Fruit fly (Drosophila melanogaster) whole organism, embryonic: ENCODE data around the gene Tsp96F.

Experiments used
- Antp ChIP-seq: fragments of 200-800 bp; sonication (Bioruptor generic); optimal IDR thresholded peaks from 3 replicates; lab custom pipeline; 2016; ENCODE audit warnings: missing biosample characterization, missing genetic modification characterization
- Atf3 ChIP-seq: fragments of 200-800 bp; sonication (Bioruptor generic); optimal IDR thresholded peaks from 3 replicates; lab custom pipeline; 2016; ENCODE audit warnings: missing biosample characterization, missing genetic modification characterization
- B-H1 ChIP-seq: fragments of 200-800 bp; sonication (Bioruptor generic); IDR thresholded peaks from 3 replicates; pipeline ENCODE4 v1.3.6; 2022; ENCODE audit warnings: missing biosample characterization, missing genetic modification characterization
- CG10267 ChIP-seq: fragments of 200-800 bp; sonication (Bioruptor generic); optimal IDR thresholded peaks from 2 replicates; lab custom pipeline; 2018; ENCODE audit warnings: missing biosample characterization, mild to moderate bottlenecking, missing genetic modification characterization, moderate library complexity
- CG10366 ChIP-seq: fragments of 200-800 bp; sonication (Bioruptor generic); IDR thresholded peaks from 2 replicates; pipeline ENCODE4 v1.3.6; 2022; ENCODE audit warnings: missing biosample characterization, missing genetic modification characterization
- CG13424 ChIP-seq: fragments of 200-800 bp; sonication (Bioruptor generic); optimal IDR thresholded peaks from 2 replicates; lab custom pipeline; 2019; ENCODE audit warnings: missing biosample characterization, mild to moderate bottlenecking, missing genetic modification characterization, moderate library complexity
- CG13894 ChIP-seq: fragments of 200-800 bp; sonication (Bioruptor generic); optimal IDR thresholded peaks from 3 replicates; lab custom pipeline; 2018; ENCODE audit warnings: missing biosample characterization, mild to moderate bottlenecking, missing genetic modification characterization, moderate library complexity
- CG1602 ChIP-seq: fragments of 200-800 bp; sonication (Bioruptor generic); optimal IDR thresholded peaks from 3 replicates; lab custom pipeline; 2016; ENCODE audit warnings: missing biosample characterization, missing genetic modification characterization
- CG17359 ChIP-seq: fragments of 200-800 bp; sonication (Bioruptor generic); optimal IDR thresholded peaks from 3 replicates; lab custom pipeline; 2018; ENCODE audit warnings: missing biosample characterization, mild to moderate bottlenecking, missing genetic modification characterization, moderate library complexity
- CG17385 ChIP-seq: fragments of 200-800 bp; sonication (Bioruptor generic); optimal IDR thresholded peaks from 3 replicates; lab custom pipeline; 2018; ENCODE audit warnings: missing biosample characterization, mild to moderate bottlenecking, missing genetic modification characterization
- CG17612 ChIP-seq: fragments of 200-800 bp; sonication (Bioruptor generic); IDR thresholded peaks from 2 replicates; pipeline ENCODE4 v1.3.6; 2022; ENCODE audit warnings: missing biosample characterization, missing genetic modification characterization
- CG2889 ChIP-seq: fragments of 200-800 bp; sonication (Bioruptor generic); IDR thresholded peaks from 3 replicates; pipeline ENCODE4 v1.3.6; 2022; ENCODE audit warnings: missing biosample characterization, missing genetic modification characterization
- CG3163 ChIP-seq: fragments of 200-800 bp; sonication (Bioruptor generic); optimal IDR thresholded peaks from 3 replicates; lab custom pipeline; 2016; ENCODE audit warnings: missing biosample characterization, missing genetic modification characterization
- CG42726 ChIP-seq: fragments of 200-800 bp; sonication (Bioruptor generic); IDR thresholded peaks from 2 replicates; pipeline ENCODE4 v1.3.6; 2022; ENCODE audit warnings: missing biosample characterization, missing genetic modification characterization; ENCODE audit not compliant: partially characterized antibody
- CG4328 ChIP-seq: fragments of 200-800 bp; sonication (Bioruptor generic); optimal IDR thresholded peaks from 3 replicates; lab custom pipeline; 2017; ENCODE audit warnings: missing biosample characterization, missing genetic modification reagents, missing genetic modification characterization
- CG43689 ChIP-seq: fragments of 200-800 bp; sonication (Bioruptor generic); IDR thresholded peaks from 2 replicates; pipeline ENCODE4 v1.3.6; 2022; ENCODE audit warnings: missing biosample characterization, missing genetic modification characterization
- CG4707 ChIP-seq: fragments of 200-800 bp; sonication (Bioruptor generic); optimal IDR thresholded peaks from 2 replicates; lab custom pipeline; 2018; ENCODE audit warnings: missing biosample characterization, mild to moderate bottlenecking, missing genetic modification characterization, moderate library complexity
- CG4730 ChIP-seq: fragments of 200-800 bp; sonication (Bioruptor generic); IDR thresholded peaks from 2 replicates; pipeline ENCODE4 v1.3.6; 2022; ENCODE audit warnings: missing biosample characterization, missing genetic modification characterization
- CG4820 ChIP-seq: fragments of 200-800 bp; sonication (Bioruptor generic); optimal IDR thresholded peaks from 3 replicates; lab custom pipeline; 2016; ENCODE audit warnings: missing biosample characterization, missing genetic modification characterization
- CG7928 ChIP-seq: fragments of 200-800 bp; sonication (Bioruptor generic); optimal IDR thresholded peaks from 2 replicates; lab custom pipeline; 2017; ENCODE audit warnings: missing biosample characterization, mild to moderate bottlenecking, missing genetic modification characterization
- CG9727 ChIP-seq: fragments of 200-800 bp; sonication (Bioruptor generic); optimal IDR thresholded peaks from 3 replicates; lab custom pipeline; 2017; ENCODE audit warnings: missing biosample characterization, mild to moderate bottlenecking, missing genetic modification characterization
- CG9932 ChIP-seq: fragments of 200-800 bp; sonication (Bioruptor generic); IDR thresholded peaks from 2 replicates; pipeline ENCODE4 v1.3.6; 2022; ENCODE audit warnings: missing biosample characterization, missing genetic modification characterization
- Fer3 ChIP-seq: fragments of 200-800 bp; sonication (Bioruptor generic); optimal IDR thresholded peaks from 2 replicates; lab custom pipeline; 2018; ENCODE audit warnings: missing biosample characterization, mild to moderate bottlenecking, missing genetic modification characterization, moderate library complexity
- GATAe ChIP-seq: fragments of 200-800 bp; sonication (Bioruptor generic); conservative IDR thresholded peaks from 2 replicates; pipeline ENCODE4 v1.3.6; 2022; ENCODE audit warnings: missing biosample characterization, missing genetic modification characterization
- Kr ChIP-seq: fragments of 200-800 bp; sonication (Bioruptor generic); optimal IDR thresholded peaks from 2 replicates; lab custom pipeline; 2017; ENCODE audit warnings: missing biosample characterization, mild to moderate bottlenecking, missing genetic modification characterization
- Lhr ChIP-seq: fragments of 200-800 bp; sonication (Bioruptor generic); optimal IDR thresholded peaks from 3 replicates; lab custom pipeline; 2017; ENCODE audit warnings: mild to moderate bottlenecking, missing biosample characterization, missing genetic modification reagents, missing genetic modification characterization
- Med ChIP-seq: fragments of 200-800 bp; sonication (Bioruptor generic); peaks from one replicate; lab custom pipeline; 2016; ENCODE audit warnings: missing biosample characterization, missing genetic modification characterization, mild to moderate bottlenecking, inconsistent platforms, moderate library complexity
- NfI ChIP-seq: fragments of 200-800 bp; sonication (Bioruptor generic); optimal IDR thresholded peaks from 3 replicates; lab custom pipeline; 2018; ENCODE audit warnings: missing biosample characterization, mild to moderate bottlenecking, missing genetic modification characterization, moderate library complexity
- Oaz ChIP-seq: fragments of 200-800 bp; sonication (Bioruptor generic); IDR thresholded peaks from 2 replicates; pipeline ENCODE4 v1.3.6; 2022; ENCODE audit warnings: missing biosample characterization, missing genetic modification characterization
- Opbp ChIP-seq: fragments of 200-800 bp; sonication (Bioruptor generic); IDR thresholded peaks from 3 replicates; pipeline ENCODE4 v1.3.6; 2022; ENCODE audit warnings: missing biosample characterization, missing genetic modification characterization; ENCODE audit not compliant: partially characterized antibody
- bowl ChIP-seq: fragments of 200-800 bp; sonication (Bioruptor generic); IDR thresholded peaks from 2 replicates; pipeline ENCODE4 v1.3.6; 2022; ENCODE audit warnings: missing biosample characterization, missing genetic modification characterization
- ems ChIP-seq: fragments of 200-800 bp; sonication (Bioruptor generic); optimal IDR thresholded peaks from 3 replicates; lab custom pipeline; 2016; ENCODE audit warnings: missing biosample characterization, missing genetic modification characterization
- ewg ChIP-seq: fragments of 200-800 bp; sonication (Bioruptor generic); optimal IDR thresholded peaks from 3 replicates; lab custom pipeline; 2017; ENCODE audit warnings: mild to moderate bottlenecking, missing biosample characterization, missing genetic modification reagents, missing genetic modification characterization
- gcm ChIP-seq: fragments of 200-800 bp; sonication (Bioruptor generic); optimal IDR thresholded peaks from 2 replicates; lab custom pipeline; 2019; ENCODE audit warnings: missing biosample characterization, mild to moderate bottlenecking, missing genetic modification characterization, moderate library complexity
- gfzf ChIP-seq: fragments of 200-800 bp; sonication (Bioruptor generic); optimal IDR thresholded peaks from 2 replicates; lab custom pipeline; 2016; ENCODE audit warnings: missing biosample characterization, mild to moderate bottlenecking, missing genetic modification characterization, moderate library complexity
- her ChIP-seq: fragments of 200-800 bp; sonication (Bioruptor generic); optimal IDR thresholded peaks from 2 replicates; lab custom pipeline; 2016; ENCODE audit warnings: missing biosample characterization, missing genetic modification characterization
- inv ChIP-seq: fragments of 200-800 bp; sonication (Bioruptor generic); IDR thresholded peaks from 2 replicates; pipeline ENCODE4 v1.3.6; 2022; ENCODE audit warnings: missing biosample characterization, missing genetic modification characterization; ENCODE audit not compliant: partially characterized antibody
- lab ChIP-seq: fragments of 200-800 bp; sonication (Bioruptor generic); optimal IDR thresholded peaks from 3 replicates; lab custom pipeline; 2017; ENCODE audit warnings: missing biosample characterization, missing genetic modification characterization, mild to moderate bottlenecking, moderate library complexity, missing genetic modification reagents
- nmo ChIP-seq: fragments of 200-800 bp; sonication (Bioruptor generic); optimal IDR thresholded peaks from 2 replicates; lab custom pipeline; 2018; ENCODE audit warnings: missing biosample characterization, mild to moderate bottlenecking, missing genetic modification characterization, moderate library complexity
- nom ChIP-seq: fragments of 200-800 bp; sonication (Bioruptor generic); optimal IDR thresholded peaks from 2 replicates; lab custom pipeline; 2017; ENCODE audit warnings: missing biosample characterization, missing genetic modification characterization, mild to moderate bottlenecking, moderate library complexity, missing genetic modification reagents
- pros ChIP-seq: fragments of 200-800 bp; sonication (Bioruptor generic); optimal IDR thresholded peaks from 3 replicates; lab custom pipeline; 2019; ENCODE audit warnings: missing biosample characterization, mild to moderate bottlenecking, missing genetic modification characterization, moderate library complexity
- pzg ChIP-seq: fragments of 200-800 bp; sonication (Bioruptor generic); optimal IDR thresholded peaks from 3 replicates; lab custom pipeline; 2018; ENCODE audit warnings: missing biosample characterization, mild to moderate bottlenecking, missing genetic modification characterization, moderate library complexity
- ranshi ChIP-seq: fragments of 200-800 bp; sonication (Bioruptor generic); IDR thresholded peaks from 2 replicates; pipeline ENCODE4 v1.3.6; 2022; ENCODE audit warnings: missing biosample characterization, missing genetic modification characterization
- seq ChIP-seq: fragments of 200-800 bp; sonication (Bioruptor generic); IDR thresholded peaks from 2 replicates; pipeline ENCODE4 v1.3.6; 2022; ENCODE audit warnings: missing biosample characterization, missing genetic modification characterization
- sisA ChIP-seq: fragments of 200-800 bp; sonication (Bioruptor generic); IDR thresholded peaks from 2 replicates; pipeline ENCODE4 v1.3.6; 2022; ENCODE audit warnings: missing biosample characterization, missing genetic modification characterization
- sr ChIP-seq: fragments of 200-800 bp; sonication (Bioruptor generic); IDR thresholded peaks from 3 replicates; pipeline ENCODE4 v1.3.6; 2022; ENCODE audit warnings: missing biosample characterization, missing genetic modification characterization
- ssp ChIP-seq: fragments of 200-800 bp; sonication (Bioruptor generic); IDR thresholded peaks from 2 replicates; pipeline ENCODE4 v1.3.6; 2022; ENCODE audit warnings: missing biosample characterization, missing genetic modification characterization
- stc ChIP-seq: fragments of 200-800 bp; sonication (Bioruptor generic); IDR thresholded peaks from 2 replicates; pipeline ENCODE4 v1.3.6; 2022; ENCODE audit warnings: missing biosample characterization, missing genetic modification characterization
- stwl ChIP-seq: fragments of 200-800 bp; sonication (Bioruptor generic); optimal IDR thresholded peaks from 3 replicates; lab custom pipeline; 2018; ENCODE audit warnings: missing biosample characterization, mild to moderate bottlenecking, missing genetic modification characterization, moderate library complexity
- tup ChIP-seq: fragments of 200-800 bp; sonication (Bioruptor generic); optimal IDR thresholded peaks from 2 replicates; lab custom pipeline; 2016; ENCODE audit warnings: missing biosample characterization, mild to moderate bottlenecking, missing genetic modification characterization, moderate library complexity

Tsp96F gene

DNA sequence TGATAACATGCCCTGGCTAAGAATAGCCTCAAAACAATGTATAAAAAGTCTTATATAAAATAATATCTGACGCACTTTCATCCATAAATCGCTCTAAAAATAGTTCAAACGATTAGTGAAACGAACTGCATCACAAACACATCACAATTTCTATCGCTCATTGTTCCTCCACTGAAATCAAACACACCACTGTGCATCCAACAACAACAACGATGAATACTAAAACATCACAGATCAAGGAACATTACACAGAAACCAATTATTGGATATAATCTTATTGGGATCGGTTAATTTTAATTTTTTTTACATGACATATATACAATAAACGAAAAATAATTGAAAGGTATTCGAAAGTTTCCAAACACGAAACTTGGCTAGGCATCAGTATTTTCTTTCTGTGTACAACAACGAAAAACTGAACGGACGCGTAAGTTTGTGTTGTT is 1.9 kb downstream of the Tsp96F start (continued):
- peak; percentile 88 for TF ChIP-seq nmo
- peak; percentile 69 for TF ChIP-seq ssp
- peak; percentile 65 for TF ChIP-seq CG4328 (GFP tag; lab: Kevin White, UChicago)
- peak; percentile 66 for TF ChIP-seq ewg
- no peak for TF ChIP-seq Kr (GFP tag; lab: Kevin White, UChicago)
- TF ChIP-seq ems: peak; percentile 50
- peak; percentile 86 for TF ChIP-seq CG13424 (tag; lab: Kevin White, UChicago)
- no peak for TF ChIP-seq gfzf (GFP tag; lab: Kevin White, UChicago)
- peak; percentile 85; the same call in 1 of the 2 replicates for TF ChIP-seq ranshi (GFP tag; lab: Robert Waterston, UW)
- TF ChIP-seq CG9932 (GFP tag; lab: Robert Waterston, UW): no peak; the same call in none of the 2 replicates
- peak; percentile 8 for TF ChIP-seq stwl (tag; lab: Kevin White, UChicago)
- TF ChIP-seq her (GFP tag; lab: Kevin White, UChicago): no peak
- peak; percentile 74 for TF ChIP-seq CG10267
- TF ChIP-seq CG17359 (tag; lab: Kevin White, UChicago): peak; percentile 89
- TF ChIP-seq inv (GFP tag; lab: Robert Waterston, UW): no peak
- peak; percentile 19 for TF ChIP-seq Antp (GFP tag; lab: Kevin White, UChicago)
- TF ChIP-seq sr: no peak
- TF ChIP-seq bowl (GFP tag; lab: Robert Waterston, UW): 0 out of 2 replicates have a peak, but pooled peaks have one; percentile 43
- TF ChIP-seq GATAe (GFP tag; lab: Robert Waterston, UW): no peak; the same call in 1 of the 2 replicates
- TF ChIP-seq CG10366 (GFP tag; lab: Robert Waterston, UW): peak; percentile 86
- TF ChIP-seq Lhr: peak; percentile 40
- TF ChIP-seq CG9727 (GFP tag; lab: Kevin White, UChicago): peak; percentile 71
- no peak for TF ChIP-seq pros (GFP tag; lab: Kevin White, UChicago)
- peak; percentile 63 for TF ChIP-seq Oaz
- peak; percentile 80 for TF ChIP-seq CG4820
- no peak for TF ChIP-seq CG2889
- TF ChIP-seq lab (GFP tag; lab: Kevin White, UChicago): peak; percentile 79
- TF ChIP-seq seq (GFP tag; lab: Robert Waterston, UW): peak; percentile 68
- TF ChIP-seq CG4707 (GFP tag; lab: Kevin White, UChicago): peak; percentile 61
- no peak for TF ChIP-seq pzg (GFP tag; lab: Kevin White, UChicago)
- TF ChIP-seq gcm (GFP tag; lab: Kevin White, UChicago): peak; percentile 62
- TF ChIP-seq CG17385 (GFP tag; lab: Kevin White, UChicago): peak; percentile 75
- peak; percentile 81; the same call in 1 of the 2 replicates for TF ChIP-seq sisA (GFP tag; lab: Robert Waterston, UW)
- no peak for TF ChIP-seq CG3163 (GFP tag; lab: Kevin White, UChicago)
- TF ChIP-seq CG17612 (GFP tag; lab: Robert Waterston, UW): no peak
- TF ChIP-seq NfI (GFP tag; lab: Kevin White, UChicago): peak; percentile 77
- no peak for TF ChIP-seq CG43689 (GFP tag; lab: Robert Waterston, UW)
- TF ChIP-seq CG4730: peak; percentile 74
- TF ChIP-seq CG42726 (GFP tag; lab: Robert Waterston, UW): no peak
- no peak for TF ChIP-seq Opbp (GFP tag; lab: Robert Waterston, UW)
- TF ChIP-seq B-H1 (GFP tag; lab: Robert Waterston, UW): peak; percentile 76
- no peak; the same call in none of the 2 replicates for TF ChIP-seq stc (GFP tag; lab: Robert Waterston, UW)
- TF ChIP-seq Atf3: peak; percentile 48
- TF ChIP-seq CG7928 (GFP tag; lab: Kevin White, UChicago): no peak
- TF ChIP-seq Med (GFP tag; lab: Kevin White, UChicago): peak; percentile 96
- peak; percentile 22 for TF ChIP-seq CG13894 (tag; lab: Kevin White, UChicago)
- peak; percentile 74 for TF ChIP-seq Fer3
- no peak for TF ChIP-seq nom (GFP tag; lab: Kevin White, UChicago)
- TF ChIP-seq CG1602: peak; percentile 71
- TF ChIP-seq tup (GFP tag; lab: Kevin White, UChicago): peak; percentile 39
